Worm (Caenorhabditis elegans): ENCODE measurements around the gene F42G2.7.

The F42G2.7 gene

ce11 chrII:2420685-2421084 is 2.7 kb downstream of the F42G2.7 start:
- no peak for TF ChIP-seq cnd-1 (tag; optimal IDR thresholded peaks at IDR 0.05)

ce11 chrII:2421185-2421584 is 3.2 kb downstream of the F42G2.7 start:
- TF ChIP-seq M03D4.4 (tag; optimal IDR thresholded peaks at IDR 0.05), result no peak
- TF ChIP-seq ceh-43 (GFP tag; optimal IDR thresholded peaks at IDR 0.05), result no peak
- TF ChIP-seq tbx-8 (GFP tag; optimal IDR thresholded peaks at IDR 0.05), result no peak
- TF ChIP-seq ceh-83 (GFP tag; optimal IDR thresholded peaks at IDR 0.05), result no peak
- TF ChIP-seq zip-8 (tag; optimal IDR thresholded peaks at IDR 0.05), result no peak
- TF ChIP-seq ham-2 (GFP tag; optimal IDR thresholded peaks at IDR 0.05), result no peak
- no peak for TF ChIP-seq nhr-76 (tag; optimal IDR thresholded peaks at IDR 0.05)
- no peak for TF ChIP-seq ceh-39 (tag; optimal IDR thresholded peaks at IDR 0.05)
- TF ChIP-seq nhr-237 (tag; optimal IDR thresholded peaks at IDR 0.05), result no peak
- no peak for TF ChIP-seq snpc-4 (tag; optimal IDR thresholded peaks at IDR 0.05)
- no peak for TF ChIP-seq ztf-11 (tag; optimal IDR thresholded peaks at IDR 0.05)
- no peak for TF ChIP-seq elt-1 (tag; optimal IDR thresholded peaks at IDR 0.05; ENCODE audit: borderline replicate concordance, insufficient read depth)
- no peak for TF ChIP-seq hlh-1 (tag; optimal IDR thresholded peaks at IDR 0.05)
- TF ChIP-seq mep-1 (tag; optimal IDR thresholded peaks at IDR 0.05), result no peak
- TF ChIP-seq drap-1 (GFP tag; optimal IDR thresholded peaks at IDR 0.05), result no peak
- no peak for TF ChIP-seq flh-1 (GFP tag; optimal IDR thresholded peaks at IDR 0.05)
- no peak for TF ChIP-seq nhr-28 (tag; optimal IDR thresholded peaks at IDR 0.05)
- TF ChIP-seq cnd-1 (tag; optimal IDR thresholded peaks at IDR 0.05), result no peak

- no peak for TF ChIP-seq ceh-83 (GFP tag; optimal IDR thresholded peaks at IDR 0.05)
- TF ChIP-seq cnd-1 (tag; optimal IDR thresholded peaks at IDR 0.05), result no peak
- no peak for TF ChIP-seq unc-120 (tag; optimal IDR thresholded peaks at IDR 0.05; ENCODE audit: poor library complexity, severe bottlenecking)
- TF ChIP-seq ces-1 (GFP tag; optimal IDR thresholded peaks at IDR 0.05), result no peak
- no peak for TF ChIP-seq ham-2 (GFP tag; optimal IDR thresholded peaks at IDR 0.05)
- no peak for TF ChIP-seq nhr-237 (tag; optimal IDR thresholded peaks at IDR 0.05)
- TF ChIP-seq drap-1 (GFP tag; optimal IDR thresholded peaks at IDR 0.05), result no peak
- no peak for TF ChIP-seq nhr-12 (tag; optimal IDR thresholded peaks at IDR 0.05)
- TF ChIP-seq blmp-1 (tag; optimal IDR thresholded peaks at IDR 0.05), result no peak
- TF ChIP-seq flh-1 (GFP tag; optimal IDR thresholded peaks at IDR 0.05), result no peak
- TF ChIP-seq ceh-43 (GFP tag; optimal IDR thresholded peaks at IDR 0.05), result no peak
- no peak for TF ChIP-seq ztf-11 (tag; optimal IDR thresholded peaks at IDR 0.05)
- TF ChIP-seq nhr-2 (tag; optimal IDR thresholded peaks at IDR 0.05), result no peak
- no peak for TF ChIP-seq nhr-28 (tag; optimal IDR thresholded peaks at IDR 0.05)
- TF ChIP-seq tbx-8 (GFP tag; optimal IDR thresholded peaks at IDR 0.05), result no peak
- TF ChIP-seq lin-32 (GFP tag; optimal IDR thresholded peaks at IDR 0.05), result no peak
- TF ChIP-seq pha-4 (tag; optimal IDR thresholded peaks at IDR 0.05), result no peak
- TF ChIP-seq mab-5 (tag; optimal IDR thresholded peaks at IDR 0.05), result no peak
- TF ChIP-seq unc-62 (GFP tag; optimal IDR thresholded peaks at IDR 0.05), result no peak
These were observed 3.9 kb downstream of the F42G2.7 start, which contains the start of gene F42G2.2 for ce11 chrII:2421905-2422304. TSS of gene F42G2.2 (plus strand) at chrII:2422205.

- TF ChIP-seq sptf-1 (tag; optimal IDR thresholded peaks at IDR 0.05) (no peak), pha-4 (tag; optimal IDR thresholded peaks at IDR 0.05) (no peak)
These were observed 4.5 kb downstream of the F42G2.7 start for ce11 chrII:2422427-2422826.

- TF ChIP-seq cnd-1 (tag; optimal IDR thresholded peaks at IDR 0.05), result peak; percentile 55
- TF ChIP-seq nhr-2 (tag; optimal IDR thresholded peaks at IDR 0.05), result no peak
- TF ChIP-seq ceh-39 (tag; optimal IDR thresholded peaks at IDR 0.05), result peak; percentile 6
- no peak for TF ChIP-seq ham-2 (GFP tag; optimal IDR thresholded peaks at IDR 0.05)
These were observed 14.0 kb downstream of the F42G2.7 start, which contains the start of gene ceh-86 for ce11 chrII:2431972-2432371. TSS of gene ceh-86 (minus strand) at chrII:2432072.

- TF ChIP-seq lin-32 (GFP tag; optimal IDR thresholded peaks at IDR 0.05) (no peak), nhr-12 (tag; optimal IDR thresholded peaks at IDR 0.05) (no peak), ztf-11 (tag; optimal IDR thresholded peaks at IDR 0.05) (no peak), nhr-237 (tag; optimal IDR thresholded peaks at IDR 0.05) (no peak), tbx-8 (GFP tag; optimal IDR thresholded peaks at IDR 0.05) (no peak), ceh-83 (GFP tag; optimal IDR thresholded peaks at IDR 0.05) (no peak), elt-1 (tag; optimal IDR thresholded peaks at IDR 0.05; ENCODE audit: borderline replicate concordance, insufficient read depth) (no peak), ceh-43 (GFP tag; optimal IDR thresholded peaks at IDR 0.05) (no peak), blmp-1 (tag; optimal IDR thresholded peaks at IDR 0.05) (peak; percentile 76)
These were observed 17.6 kb downstream of the F42G2.7 start for ce11 chrII:2435566-2435965.
